Worm (Caenorhabditis elegans): ENCODE measurements around the gene gad-3.

ce11 chrV:9166306-9166705, 6.5 kb downstream of the gad-3 start:
- no peak for TF ChIP-seq pha-4 (tag; optimal IDR thresholded peaks at IDR 0.05)
- no peak for TF ChIP-seq hsf-1 (GFP tag; IDR thresholded peaks at IDR 0.05)
- TF ChIP-seq mxl-1 (tag; optimal IDR thresholded peaks at IDR 0.05): no peak
- TF ChIP-seq tbx-9 (tag; optimal IDR thresholded peaks at IDR 0.05; ENCODE audit: borderline replicate concordance): no peak
- TF ChIP-seq unc-130 (GFP tag; optimal IDR thresholded peaks at IDR 0.05): no peak
- no peak for TF ChIP-seq lin-35 (GFP tag; optimal IDR thresholded peaks at IDR 0.05)
- no peak for TF ChIP-seq Y95B8A.8 (GFP tag; IDR thresholded peaks at IDR 0.05)
- TF ChIP-seq ceh-58 (GFP tag; IDR thresholded peaks at IDR 0.05): no peak

All from whole organism, young adult.